Fruit fly (Drosophila melanogaster) whole organism, pupa: ENCODE measurements around the gene CG42346.

ENCODE experiments used
- CG10348 ChIP-seq: fragments of 200-800 bp; sonication (Bioruptor generic); IDR thresholded peaks from 2 replicates; pipeline ENCODE4 v1.3.6; 2022; ENCODE audit warnings: missing biosample characterization, missing genetic modification characterization
- CG12605 ChIP-seq: fragments of 200-800 bp; sonication (Bioruptor generic); IDR thresholded peaks from 2 replicates; pipeline ENCODE4 v1.3.6; 2022; ENCODE audit warnings: missing biosample characterization, missing genetic modification characterization
- CG13204 ChIP-seq: fragments of 200-800 bp; sonication (Bioruptor generic); optimal IDR thresholded peaks from 2 replicates; lab custom pipeline; 2018; ENCODE audit warnings: missing biosample characterization, mild to moderate bottlenecking, missing genetic modification characterization, moderate library complexity
- CG14655 ChIP-seq: fragments of 200-800 bp; sonication (Bioruptor generic); optimal IDR thresholded peaks from 3 replicates; lab custom pipeline; 2017; ENCODE audit warnings: mild to moderate bottlenecking, missing biosample characterization, missing genetic modification reagents, missing genetic modification characterization
- CG15710 ChIP-seq: fragments of 200-800 bp; sonication (Bioruptor generic); optimal IDR thresholded peaks from 2 replicates; lab custom pipeline; 2018; ENCODE audit warnings: missing biosample characterization, mild to moderate bottlenecking, missing genetic modification characterization, moderate library complexity
- CG17806 ChIP-seq: fragments of 200-800 bp; sonication (Bioruptor generic); optimal IDR thresholded peaks from 2 replicates; lab custom pipeline; 2018; ENCODE audit warnings: missing biosample characterization, mild to moderate bottlenecking, missing genetic modification characterization, moderate library complexity
- CG32121 ChIP-seq: fragments of 200-800 bp; sonication (Bioruptor generic); IDR thresholded peaks from 2 replicates; pipeline ENCODE4 v1.3.6; 2022; ENCODE audit warnings: missing biosample characterization, missing genetic modification characterization
- CG34367 ChIP-seq: fragments of 200-800 bp; sonication (Bioruptor generic); optimal IDR thresholded peaks from 2 replicates; lab custom pipeline; 2018; ENCODE audit warnings: missing biosample characterization, mild to moderate bottlenecking, missing genetic modification characterization
- CG4496 ChIP-seq: fragments of 200-800 bp; sonication (Bioruptor generic); IDR thresholded peaks from 3 replicates; pipeline ENCODE4 v1.3.6; 2022; ENCODE audit warnings: missing biosample characterization, missing genetic modification characterization
- CG8159 ChIP-seq: fragments of 200-800 bp; sonication (Bioruptor generic); optimal IDR thresholded peaks from 3 replicates; lab custom pipeline; 2018; ENCODE audit warnings: missing biosample characterization, mild to moderate bottlenecking, missing genetic modification characterization, moderate library complexity
- CG8301 ChIP-seq: fragments of 200-800 bp; sonication (Bioruptor generic); optimal IDR thresholded peaks from 2 replicates; lab custom pipeline; 2018; ENCODE audit warnings: missing biosample characterization, mild to moderate bottlenecking, missing genetic modification characterization
- CG9948 ChIP-seq: fragments of 200-800 bp; sonication (Bioruptor generic); optimal IDR thresholded peaks from 2 replicates; lab custom pipeline; 2018; ENCODE audit warnings: missing biosample characterization, mild to moderate bottlenecking, missing genetic modification characterization, moderate library complexity
- D1 ChIP-seq: fragments of 200-800 bp; sonication (Bioruptor generic); optimal IDR thresholded peaks from 2 replicates; lab custom pipeline; 2018; ENCODE audit warnings: missing biosample characterization, mild to moderate bottlenecking, missing genetic modification characterization, moderate library complexity
- EcR ChIP-seq: fragments of 200-800 bp; sonication (Bioruptor generic); optimal IDR thresholded peaks from 3 replicates; lab custom pipeline; 2019; ENCODE audit warnings: missing biosample characterization, missing genetic modification characterization, mild to moderate bottlenecking, moderate library complexity, missing genetic modification reagents
- Ets98B ChIP-seq: fragments of 200-800 bp; sonication (Bioruptor generic); IDR thresholded peaks from 2 replicates; pipeline ENCODE4 v1.3.6; 2022; ENCODE audit warnings: missing biosample characterization, missing genetic modification characterization
- Pif1A ChIP-seq: fragments of 200-800 bp; sonication (Bioruptor generic); optimal IDR thresholded peaks from 3 replicates; lab custom pipeline; 2016; ENCODE audit warnings: missing biosample characterization, missing genetic modification characterization
- Pif1B ChIP-seq: fragments of 200-800 bp; sonication (Bioruptor generic); optimal IDR thresholded peaks from 3 replicates; lab custom pipeline; 2016; ENCODE audit warnings: missing biosample characterization, missing genetic modification characterization
- Snoo ChIP-seq: fragments of 200-800 bp; sonication (Bioruptor generic); optimal IDR thresholded peaks from 3 replicates; lab custom pipeline; 2017; ENCODE audit warnings: missing biosample characterization, mild to moderate bottlenecking, missing genetic modification characterization, inconsistent platforms
- fd96Ca ChIP-seq: fragments of 200-800 bp; sonication (Bioruptor generic); IDR thresholded peaks from 3 replicates; pipeline ENCODE4 v1.3.6; 2022; ENCODE audit warnings: missing biosample characterization, missing genetic modification characterization
- gl ChIP-seq: fragments of 200-800 bp; sonication (Bioruptor generic); optimal IDR thresholded peaks from 2 replicates; lab custom pipeline; 2018; ENCODE audit warnings: missing biosample characterization, mild to moderate bottlenecking, missing genetic modification characterization
- rn ChIP-seq: fragments of 200-800 bp; sonication (Bioruptor generic); IDR thresholded peaks from 2 replicates; pipeline ENCODE4 v1.3.6; 2022; ENCODE audit warnings: missing biosample characterization, missing genetic modification characterization

Gene CG42346

DNA sequence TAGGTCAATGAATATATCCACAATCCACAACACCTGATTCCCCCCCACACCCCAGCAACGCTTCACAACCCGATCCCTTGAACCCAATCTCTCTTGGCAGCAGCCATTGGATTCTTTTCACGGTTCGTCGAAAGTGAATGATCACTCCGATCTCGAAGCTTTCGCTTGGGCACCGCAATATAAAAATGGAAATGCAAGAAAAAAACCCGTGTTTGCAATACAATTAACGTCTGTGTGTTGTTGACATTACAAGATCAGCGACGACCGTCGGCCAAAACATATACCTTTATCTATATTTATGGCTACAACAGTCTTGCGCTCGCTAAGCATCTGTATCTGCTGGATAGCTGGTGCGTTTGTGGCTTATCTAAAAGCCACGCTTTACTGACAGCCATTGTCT lies 5.1 kb downstream of the CG42346 start:
- TF ChIP-seq CG17806 (tag; lab: Kevin White, UChicago) (no peak), Pif1A (GFP tag; lab: Kevin White, UChicago) (peak; percentile 33), EcR (GFP tag; lab: Kevin White, UChicago) (peak; percentile 9), gl (tag; lab: Kevin White, UChicago) (peak; percentile 4), CG15710 (tag; lab: Kevin White, UChicago) (no peak)

DNA sequence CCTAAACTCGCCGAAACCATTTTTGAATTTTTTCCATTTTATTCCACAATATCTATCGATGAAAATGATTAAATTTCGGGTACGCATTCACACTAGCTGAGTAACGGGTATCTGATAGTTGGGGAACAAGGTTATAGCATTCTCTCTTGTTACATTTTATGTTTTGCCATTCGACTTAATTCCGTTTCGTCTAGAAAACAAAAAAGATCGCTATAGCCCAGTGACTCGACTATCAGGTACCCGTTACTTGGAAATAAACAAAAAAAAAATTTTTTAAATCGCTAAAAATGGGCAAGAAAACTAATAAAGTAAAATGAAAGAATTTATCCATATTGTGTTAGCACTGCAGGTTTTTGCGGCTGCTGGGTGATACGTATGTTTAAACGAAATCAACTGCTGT lies 6.2 kb downstream of the CG42346 start:
- TF ChIP-seq CG12605 = no peak
- TF ChIP-seq CG15710 (tag; lab: Kevin White, UChicago) = no peak
- TF ChIP-seq CG8159 = no peak
- no peak for TF ChIP-seq gl (tag; lab: Kevin White, UChicago)
- no peak for TF ChIP-seq CG32121 (GFP tag; lab: Robert Waterston, UW)
- TF ChIP-seq Pif1A (GFP tag; lab: Kevin White, UChicago) = no peak
- no peak for TF ChIP-seq CG13204 (GFP tag; lab: Kevin White, UChicago)
- TF ChIP-seq CG10348 (GFP tag; lab: Robert Waterston, UW) = no peak
- TF ChIP-seq D1 (tag; lab: Kevin White, UChicago) = no peak
- TF ChIP-seq Pif1B (GFP tag; lab: Kevin White, UChicago) = no peak
- no peak for TF ChIP-seq rn (GFP tag; lab: Robert Waterston, UW)
- TF ChIP-seq, all 21 proteins: peak for 0

DNA sequence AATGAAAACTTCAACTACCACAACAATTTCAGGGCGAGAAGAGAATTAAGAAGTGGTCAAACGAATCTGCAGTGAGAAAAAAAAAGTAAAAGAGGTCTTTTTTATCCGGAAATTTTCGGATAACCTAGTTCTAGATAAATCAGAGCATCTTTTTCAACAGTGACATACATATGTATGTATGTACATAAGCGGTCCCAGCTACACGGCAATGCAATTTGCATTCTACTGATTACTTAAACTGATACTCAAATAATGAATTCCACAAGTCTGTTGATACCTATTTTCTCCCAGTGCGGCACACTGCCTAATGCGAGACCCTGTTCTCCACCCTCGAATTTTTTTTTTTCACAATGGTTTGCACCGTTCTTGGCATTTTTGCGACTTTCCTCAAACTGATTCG lies 14.2 kb downstream of the CG42346 start:
- no peak for TF ChIP-seq Pif1A (GFP tag; lab: Kevin White, UChicago)
- peak; percentile 9 for TF ChIP-seq CG14655
- no peak for TF ChIP-seq D1 (tag; lab: Kevin White, UChicago)
- TF ChIP-seq CG17806 (tag; lab: Kevin White, UChicago) = no peak
- TF ChIP-seq CG12605 = no peak
- TF ChIP-seq CG8159 = no peak
- peak; percentile 6 for TF ChIP-seq Pif1B (GFP tag; lab: Kevin White, UChicago)
- TF ChIP-seq CG34367 (tag; lab: Kevin White, UChicago) = no peak
- no peak for TF ChIP-seq rn (GFP tag; lab: Robert Waterston, UW)
- no peak for TF ChIP-seq CG32121 (GFP tag; lab: Robert Waterston, UW)
- no peak for TF ChIP-seq CG10348 (GFP tag; lab: Robert Waterston, UW)
- peak; percentile 4 for TF ChIP-seq CG9948 (tag; lab: Kevin White, UChicago)
- no peak for TF ChIP-seq CG13204 (GFP tag; lab: Kevin White, UChicago)
- no peak for TF ChIP-seq CG4496 (GFP tag; lab: Robert Waterston, UW)
- no peak for TF ChIP-seq gl (tag; lab: Kevin White, UChicago)
- TF ChIP-seq CG15710 (tag; lab: Kevin White, UChicago) = peak; percentile 1
- no peak for TF ChIP-seq CG8301
- TF ChIP-seq Ets98B = no peak
- peak; percentile 32 for TF ChIP-seq Snoo (tag; lab: Kevin White, UChicago)
- TF ChIP-seq EcR (GFP tag; lab: Kevin White, UChicago) = no peak
- TF ChIP-seq fd96Ca (GFP tag; lab: Robert Waterston, UW) = no peak
- TF ChIP-seq, all 21 proteins: peak for 5

DNA sequence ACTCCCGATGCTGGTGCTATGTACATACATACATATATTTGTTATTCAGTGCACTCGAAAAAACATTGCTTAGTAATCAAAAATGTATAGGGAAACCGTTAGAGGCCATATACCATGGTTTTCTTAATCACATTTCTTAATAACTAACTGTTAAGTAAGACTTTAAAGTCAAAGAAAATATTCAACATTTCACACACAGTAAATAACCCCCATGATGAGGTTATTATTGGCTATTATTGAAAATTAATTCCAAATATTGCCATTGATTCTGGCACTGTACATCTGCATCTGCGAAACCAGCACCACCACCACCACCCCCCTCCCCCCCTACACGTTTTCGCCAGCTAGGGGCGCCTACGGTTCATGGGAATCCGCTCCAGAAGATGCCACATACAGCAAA lies 15.0 kb downstream of the CG42346 start:
- TF ChIP-seq fd96Ca (GFP tag; lab: Robert Waterston, UW) (no peak), CG14655 (peak; percentile 64), CG8301 (peak; percentile 45), CG8159 (peak; percentile 19)
- TF ChIP-seq, all 21 proteins: peak for 3

DNA sequence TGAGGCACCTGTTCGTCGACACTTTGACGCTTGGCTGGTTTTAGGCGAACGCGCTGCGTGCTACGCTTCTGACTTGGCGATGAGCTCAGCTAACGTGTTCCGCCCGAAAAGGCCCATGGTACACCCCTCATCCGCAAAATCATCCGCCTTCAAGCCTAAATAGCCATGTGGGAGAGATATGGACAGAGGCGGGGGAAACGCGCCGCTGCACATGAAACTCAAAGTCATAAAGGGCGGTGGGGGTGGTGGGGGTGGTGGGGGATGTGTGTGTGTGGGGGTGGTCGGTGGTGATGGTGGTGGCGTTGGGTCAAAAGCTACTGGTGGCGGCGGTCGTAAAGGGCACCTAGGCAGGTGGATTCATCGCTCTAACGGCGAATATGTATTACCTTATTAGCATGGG lies 19.1 kb downstream of the CG42346 start:
- TF ChIP-seq D1 (tag; lab: Kevin White, UChicago) (no peak), CG32121 (GFP tag; lab: Robert Waterston, UW) (no peak), CG17806 (tag; lab: Kevin White, UChicago) (no peak)

dm6 chrX:22854994-22855708 lies 23.0 kb downstream of the CG42346 start, which contains the start of gene fog:
fog (minus strand) TSS chrX:22855194.
- TF ChIP-seq D1 (tag; lab: Kevin White, UChicago) (no peak), CG13204 (GFP tag; lab: Kevin White, UChicago) (peak; percentile 1), Pif1B (GFP tag; lab: Kevin White, UChicago) (peak; percentile 15), CG4496 (GFP tag; lab: Robert Waterston, UW) (0 out of 3 replicates have a peak, but pooled peaks have one; percentile 25), CG10348 (GFP tag; lab: Robert Waterston, UW) (no peak)

- no peak for TF ChIP-seq Ets98B
Measured at dm6 chrX:22858076-22858475, 25.9 kb downstream of the CG42346 start.
